Worm (Caenorhabditis elegans) whole organism, young adult: Measurements from ENCODE around the gene W02D7.5.

Source experiments
- C06A6.2 ChIP-seq: fragments of 200-800 bp; sonication (Bioruptor generic); conservative IDR thresholded peaks from 2 replicates; pipeline ENCODE4 v1.3.6; 2022; ENCODE audit warnings: missing genetic modification characterization, missing compliant biosample characterization
- F57A8.1 ChIP-seq: fragments of 200-800 bp; sonication (Bioruptor generic); optimal IDR thresholded peaks from 2 replicates; lab custom pipeline; 2018; ENCODE audit warnings: mild to moderate bottlenecking, missing genetic modification characterization, moderate library complexity, missing compliant biosample characterization
- K12H6.12 ChIP-seq: fragments of 200-800 bp; sonication (Bioruptor generic); optimal IDR thresholded peaks from 2 replicates; lab custom pipeline; 2018; ENCODE audit warnings: mild to moderate bottlenecking, missing genetic modification characterization, missing compliant biosample characterization
- attf-6 ChIP-seq: fragments of 200-800 bp; sonication (Bioruptor generic); IDR thresholded peaks from 2 replicates; pipeline ENCODE4 v1.3.6; 2022; ENCODE audit warnings: missing genetic modification reagents, missing genetic modification characterization, missing compliant biosample characterization
- hlh-12 ChIP-seq: sonication (generic microtip); optimal IDR thresholded peaks from 2 replicates; lab custom pipeline; 2016; ENCODE audit warnings: missing genetic modification characterization, missing compliant biosample characterization
- lin-40 ChIP-seq: sonication (generic microtip); optimal IDR thresholded peaks from 2 replicates; lab custom pipeline; 2016; ENCODE audit warnings: missing genetic modification characterization, mild to moderate bottlenecking, missing compliant biosample characterization, missing genotype, missing genetic modification reagents
- lir-1 ChIP-seq: fragments of 200-800 bp; sonication (Bioruptor generic); conservative IDR thresholded peaks from 2 replicates; pipeline ENCODE4 v1.3.6; 2022; ENCODE audit warnings: missing genetic modification reagents, missing genetic modification characterization, missing compliant biosample characterization
- nfya-1 ChIP-seq: sonication (generic microtip); optimal IDR thresholded peaks from 2 replicates; lab custom pipeline; 2017; ENCODE audit warnings: antibody characterized with exemption, missing compliant biosample characterization, missing genetic modification characterization, borderline replicate concordance; ENCODE audit not compliant: insufficient read depth
- nhr-120 ChIP-seq: fragments of 200-800 bp; sonication (Bioruptor generic); IDR thresholded peaks from 2 replicates; pipeline ENCODE4 v1.3.6; 2022; ENCODE audit warnings: missing genetic modification characterization, missing compliant biosample characterization
- nhr-179 ChIP-seq: sonication (generic microtip); optimal IDR thresholded peaks from 2 replicates; lab custom pipeline; 2016; ENCODE audit warnings: mild to moderate bottlenecking, missing genetic modification characterization, missing compliant biosample characterization
- pha-4 ChIP-seq: fragments of 150-350 bp; sonication (generic microtip); optimal IDR thresholded peaks from 2 replicates; lab custom pipeline; 2014; ENCODE audit warnings: missing biosample characterization, missing genetic modification reagents, missing genetic modification characterization
- sdz-38 ChIP-seq: sonication (generic microtip); optimal IDR thresholded peaks from 2 replicates; lab custom pipeline; 2016; ENCODE audit warnings: missing genotype, missing genetic modification characterization, missing compliant biosample characterization
- snpc-4 ChIP-seq, 5 experiments: fragments of 150-350 bp in 1 of 5; sonication (generic microtip) in 4 of 5; optimal IDR thresholded peaks; 2 replicates each; lab custom pipeline; 2014 to 2018; ENCODE audit warnings: missing genetic modification characterization in 5 of 5, missing biosample characterization in 3 of 5, antibody characterized with exemption in 2 of 5, mild to moderate bottlenecking in 2 of 5, missing compliant biosample characterization in 2 of 5, missing genotype in 2 of 5, moderate library complexity in 2 of 5, missing genetic modification reagents in 1 of 5
- tbp1 ChIP-seq: fragments of 200-800 bp; sonication (Bioruptor generic); optimal IDR thresholded peaks from 2 replicates; lab custom pipeline; 2018; ENCODE audit warnings: mild to moderate bottlenecking, missing genetic modification characterization, missing compliant biosample characterization

DNA sequence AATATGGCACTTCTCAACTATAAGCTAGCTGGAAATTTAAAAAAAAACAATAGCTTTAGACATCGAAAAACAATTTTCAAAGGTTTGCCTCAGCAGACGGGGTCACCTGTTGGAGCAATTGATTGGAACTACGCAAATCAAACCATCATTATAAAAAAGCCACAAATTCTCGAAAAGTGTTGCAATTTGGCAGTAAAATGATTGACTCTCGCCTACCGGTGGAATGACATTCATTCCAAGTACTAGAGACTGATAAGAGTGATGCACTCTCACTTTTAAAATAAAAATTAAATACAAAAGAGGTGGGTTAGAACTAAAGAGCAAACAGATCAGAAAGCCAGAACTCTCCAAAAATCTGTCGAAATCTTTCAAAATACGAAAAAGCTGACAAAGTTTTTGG, 13.6 kb downstream of the W02D7.5 start:
- TF ChIP-seq snpc-4 (GFP tag; optimal IDR thresholded peaks at IDR 0.05; lab: Kevin White, UChicago), result no peak
- TF ChIP-seq snpc-4 (tag; optimal IDR thresholded peaks at IDR 0.05; lab: Kevin White, UChicago), result no peak
- no peak for TF ChIP-seq nfya-1 (tag; lab: Kevin White, UChicago)
- no peak for TF ChIP-seq lir-1 (GFP tag; lab: Robert Waterston, UW)
- TF ChIP-seq nhr-179 (tag; lab: Kevin White, UChicago), result no peak
- no peak for TF ChIP-seq C06A6.2
- no peak for TF ChIP-seq hlh-12 (tag; lab: Kevin White, UChicago)
- TF ChIP-seq tbp1 (GFP tag; lab: Kevin White, UChicago), result no peak
- no peak for TF ChIP-seq F57A8.1 (GFP tag; lab: Kevin White, UChicago)
- no peak for TF ChIP-seq K12H6.12 (tag; lab: Kevin White, UChicago)
- TF ChIP-seq pha-4 (tag; lab: Kevin White, UChicago), result no peak
- no peak for TF ChIP-seq lin-40 (tag; lab: Kevin White, UChicago)
- no peak for TF ChIP-seq nhr-120
- no peak for TF ChIP-seq attf-6 (GFP tag; lab: Robert Waterston, UW)
- no peak for TF ChIP-seq sdz-38 (tag; lab: Kevin White, UChicago)
